Worm (Caenorhabditis elegans) whole organism, mixed stage, embryonic: Measurements from ENCODE around the gene M04B2.7.
A peak's percentile ranks its signal among the peaks of the same experiment; 100 is the strongest.

ENCODE experiments used
- M03D4.4 ChIP-seq: sonication (generic microtip); optimal IDR thresholded peaks from 2 replicates; lab custom pipeline; 2017; ENCODE audit warnings: mild to moderate bottlenecking, missing genetic modification characterization, missing compliant biosample characterization
- bed-3 ChIP-seq: fragments of 200-800 bp; sonication (Bioruptor generic); optimal IDR thresholded peaks from 3 replicates; lab custom pipeline; 2018; ENCODE audit warnings: mild to moderate bottlenecking, missing genetic modification characterization, moderate library complexity, missing compliant biosample characterization
- blmp-1 ChIP-seq: fragments of 150-350 bp; optimal IDR thresholded peaks from 2 replicates; lab custom pipeline; 2014; ENCODE audit warnings: missing biosample characterization, missing genetic modification characterization
- ceh-39 ChIP-seq: fragments of 150-350 bp; optimal IDR thresholded peaks from 2 replicates; lab custom pipeline; 2014; ENCODE audit warnings: missing biosample characterization, missing genetic modification characterization
- ceh-43 ChIP-seq: fragments of 200-800 bp; sonication (Bioruptor generic); optimal IDR thresholded peaks from 2 replicates; lab custom pipeline; 2018; ENCODE audit warnings: mild to moderate bottlenecking, missing genetic modification characterization, moderate library complexity, missing compliant biosample characterization
- ceh-83 ChIP-seq: fragments of 200-800 bp; sonication (Bioruptor generic); optimal IDR thresholded peaks from 2 replicates; lab custom pipeline; 2018; ENCODE audit warnings: mild to moderate bottlenecking, missing genetic modification characterization, missing compliant biosample characterization
- ces-1 ChIP-seq: fragments of 150-350 bp; optimal IDR thresholded peaks from 2 replicates; lab custom pipeline; 2014; ENCODE audit warnings: missing biosample characterization, missing genetic modification reagents, missing genetic modification characterization
- cnd-1 ChIP-seq: fragments of 200-800 bp; sonication (Bioruptor generic); optimal IDR thresholded peaks from 2 replicates; lab custom pipeline; 2018; ENCODE audit warnings: mild to moderate bottlenecking, missing genetic modification characterization, missing compliant biosample characterization
- drap-1 ChIP-seq: fragments of 200-800 bp; sonication (Bioruptor generic); optimal IDR thresholded peaks from 3 replicates; lab custom pipeline; 2018; ENCODE audit warnings: mild to moderate bottlenecking, missing genetic modification characterization, missing compliant biosample characterization
- elt-1 ChIP-seq: sonication (generic microtip); optimal IDR thresholded peaks from 2 replicates; lab custom pipeline; 2017; ENCODE audit warnings: missing genetic modification characterization, mild to moderate bottlenecking, missing compliant biosample characterization, antibody characterized with exemption, moderate library complexity, borderline replicate concordance; ENCODE audit not compliant: insufficient read depth
- elt-3 ChIP-seq: fragments of 150-350 bp; optimal IDR thresholded peaks from 2 replicates; lab custom pipeline; 2014; ENCODE audit warnings: missing biosample characterization, missing genetic modification characterization
- flh-1 ChIP-seq: fragments of 200-800 bp; sonication (Bioruptor generic); optimal IDR thresholded peaks from 2 replicates; lab custom pipeline; 2018; ENCODE audit warnings: mild to moderate bottlenecking, missing genetic modification characterization, moderate library complexity, missing compliant biosample characterization
- ham-2 ChIP-seq: fragments of 200-800 bp; sonication (Bioruptor generic); optimal IDR thresholded peaks from 2 replicates; lab custom pipeline; 2018; ENCODE audit warnings: mild to moderate bottlenecking, missing genetic modification characterization, missing compliant biosample characterization
- hlh-1 ChIP-seq: fragments of 150-350 bp; optimal IDR thresholded peaks from 2 replicates; lab custom pipeline; 2014; ENCODE audit warnings: missing biosample characterization, missing genetic modification reagents, missing genetic modification characterization
- lin-13 ChIP-seq: fragments of 150-350 bp; optimal IDR thresholded peaks from 2 replicates; lab custom pipeline; 2014; ENCODE audit warnings: missing biosample characterization, missing genetic modification characterization
- lin-32 ChIP-seq: fragments of 200-800 bp; sonication (Bioruptor generic); optimal IDR thresholded peaks from 2 replicates; lab custom pipeline; 2018; ENCODE audit warnings: mild to moderate bottlenecking, missing genetic modification characterization, missing compliant biosample characterization
- lsy-2 ChIP-seq: fragments of 150-350 bp; optimal IDR thresholded peaks from 2 replicates; lab custom pipeline; 2014; ENCODE audit warnings: missing biosample characterization, missing genetic modification characterization
- mab-5 ChIP-seq: fragments of 150-350 bp; optimal IDR thresholded peaks from 2 replicates; lab custom pipeline; 2014; ENCODE audit warnings: missing biosample characterization, missing genetic modification characterization
- mep-1 ChIP-seq: fragments of 150-350 bp; optimal IDR thresholded peaks from 2 replicates; lab custom pipeline; 2017; ENCODE audit warnings: missing biosample characterization, missing genetic modification reagents, missing genetic modification characterization, inconsistent platforms
- mls-2 ChIP-seq: sonication (generic microtip); optimal IDR thresholded peaks from 2 replicates; lab custom pipeline; 2016; ENCODE audit warnings: mild to moderate bottlenecking, missing genetic modification characterization, moderate library complexity, missing compliant biosample characterization
- nhr-12 ChIP-seq: fragments of 150-350 bp; optimal IDR thresholded peaks from 2 replicates; lab custom pipeline; 2014; ENCODE audit warnings: missing biosample characterization, missing genetic modification characterization
- nhr-2 ChIP-seq: fragments of 150-350 bp; optimal IDR thresholded peaks from 2 replicates; lab custom pipeline; 2014; ENCODE audit warnings: missing biosample characterization, missing genetic modification characterization
- nhr-237 ChIP-seq: fragments of 150-350 bp; optimal IDR thresholded peaks from 2 replicates; lab custom pipeline; 2014; ENCODE audit warnings: missing biosample characterization, missing genetic modification characterization
- nhr-28 ChIP-seq: fragments of 150-350 bp; optimal IDR thresholded peaks from 2 replicates; lab custom pipeline; 2014; ENCODE audit warnings: missing biosample characterization, missing genetic modification characterization
- nhr-76 ChIP-seq: sonication (generic microtip); optimal IDR thresholded peaks from 2 replicates; lab custom pipeline; 2017; ENCODE audit warnings: missing biosample characterization, missing genetic modification characterization
- pha-4 ChIP-seq: fragments of 150-350 bp; optimal IDR thresholded peaks from 2 replicates; lab custom pipeline; 2018; ENCODE audit warnings: missing biosample characterization, missing genetic modification reagents, missing genetic modification characterization
- sem-2 ChIP-seq: fragments of 200-800 bp; sonication (Bioruptor generic); optimal IDR thresholded peaks from 2 replicates; lab custom pipeline; 2018; ENCODE audit warnings: mild to moderate bottlenecking, missing genetic modification characterization, missing compliant biosample characterization
- snpc-4 ChIP-seq: fragments of 150-350 bp; optimal IDR thresholded peaks from 2 replicates; lab custom pipeline; 2014; ENCODE audit warnings: missing biosample characterization, missing genetic modification characterization
- sptf-1 ChIP-seq: sonication (generic microtip); optimal IDR thresholded peaks from 2 replicates; lab custom pipeline; 2017; ENCODE audit warnings: mild to moderate bottlenecking, missing genetic modification characterization, moderate library complexity, missing compliant biosample characterization
- tbx-8 ChIP-seq: fragments of 200-800 bp; sonication (Bioruptor generic); optimal IDR thresholded peaks from 2 replicates; lab custom pipeline; 2018; ENCODE audit warnings: mild to moderate bottlenecking, missing genetic modification characterization, moderate library complexity, missing compliant biosample characterization
- unc-120 ChIP-seq: sonication (generic microtip); optimal IDR thresholded peaks from 2 replicates; lab custom pipeline; 2017; ENCODE audit warnings: missing genetic modification characterization, missing compliant biosample characterization; ENCODE audit not compliant: poor library complexity, severe bottlenecking
- unc-39 ChIP-seq: fragments of 150-350 bp; optimal IDR thresholded peaks from 2 replicates; lab custom pipeline; 2014; ENCODE audit warnings: missing biosample characterization, missing genetic modification characterization
- unc-62 ChIP-seq: fragments of 150-350 bp; optimal IDR thresholded peaks from 2 replicates; lab custom pipeline; 2014; ENCODE audit warnings: missing biosample characterization, missing genetic modification reagents, missing genetic modification characterization
- zip-8 ChIP-seq: fragments of 150-350 bp; optimal IDR thresholded peaks from 2 replicates; lab custom pipeline; 2014; ENCODE audit warnings: missing biosample characterization, missing genetic modification characterization
- ztf-11 ChIP-seq: fragments of 150-350 bp; optimal IDR thresholded peaks from 2 replicates; lab custom pipeline; 2014; ENCODE audit warnings: missing biosample characterization, missing genetic modification characterization

The M04B2.7 gene

ce11 chrIV:11527752-11528151, 20.8 kb downstream of the M04B2.7 start, which contains the start of gene M04B2.2:
Gene M04B2.2, plus strand, starts transcription at chrIV:11528052.
- TF ChIP-seq flh-1 (GFP tag; lab: Kevin White, UChicago), result no peak

ce11 chrIV:11526189-11526588, 22.4 kb downstream of the M04B2.7 start:
- TF ChIP-seq nhr-12 (tag; lab: Kevin White, UChicago) (no peak), mls-2 (no peak), ces-1 (GFP tag; lab: Kevin White, UChicago) (no peak), flh-1 (GFP tag; lab: Kevin White, UChicago) (no peak), lin-32 (GFP tag; lab: Kevin White, UChicago) (no peak), nhr-237 (tag; lab: Kevin White, UChicago) (no peak), pha-4 (tag; lab: Kevin White, UChicago) (no peak), unc-62 (GFP tag; lab: Kevin White, UChicago) (no peak), ztf-11 (no peak), ceh-83 (no peak), tbx-8 (GFP tag; lab: Kevin White, UChicago) (no peak)

ce11 chrIV:11524241-11524692, 24.3 kb downstream of the M04B2.7 start, which contains the start of gene mep-1:
Gene mep-1, plus strand, starts transcription at chrIV:11524642.
- TF ChIP-seq ham-2 (GFP tag; lab: Kevin White, UChicago) (no peak), ceh-39 (tag; lab: Kevin White, UChicago) (peak; percentile 60), sptf-1 (peak; percentile 26), cnd-1 (tag; lab: Kevin White, UChicago) (peak; percentile 78), ztf-11 (peak; percentile 34), unc-120 (tag; lab: Kevin White, UChicago) (peak; percentile 71), ces-1 (GFP tag; lab: Kevin White, UChicago) (peak; percentile 17), unc-62 (GFP tag; lab: Kevin White, UChicago) (peak; percentile 32), hlh-1 (tag; lab: Kevin White, UChicago) (peak; percentile 18), nhr-28 (tag; lab: Kevin White, UChicago) (no peak), ceh-43 (GFP tag; lab: Kevin White, UChicago) (no peak), lsy-2 (peak; percentile 59), lin-13 (peak; percentile 13), pha-4 (tag; lab: Kevin White, UChicago) (peak; percentile 68)

ce11 chrIV:11523685-11524084, 24.9 kb downstream of the M04B2.7 start:
- TF ChIP-seq pha-4 (tag; lab: Kevin White, UChicago) (no peak), unc-39 (no peak), sem-2 (GFP tag; lab: Kevin White, UChicago) (no peak), tbx-8 (GFP tag; lab: Kevin White, UChicago) (no peak), cnd-1 (tag; lab: Kevin White, UChicago) (no peak), nhr-12 (tag; lab: Kevin White, UChicago) (no peak), M03D4.4 (tag; lab: Kevin White, UChicago) (no peak), nhr-28 (tag; lab: Kevin White, UChicago) (no peak), ces-1 (GFP tag; lab: Kevin White, UChicago) (no peak), nhr-2 (tag; lab: Kevin White, UChicago) (no peak), drap-1 (GFP tag; lab: Kevin White, UChicago) (no peak), mep-1 (no peak), hlh-1 (tag; lab: Kevin White, UChicago) (no peak), bed-3 (GFP tag; lab: Kevin White, UChicago) (no peak), elt-3 (tag; lab: Kevin White, UChicago) (no peak), sptf-1 (no peak), flh-1 (GFP tag; lab: Kevin White, UChicago) (no peak)

- TF ChIP-seq M03D4.4 (tag; lab: Kevin White, UChicago), result no peak
- no peak for TF ChIP-seq sem-2 (GFP tag; lab: Kevin White, UChicago)
- TF ChIP-seq lin-32 (GFP tag; lab: Kevin White, UChicago), result no peak
- TF ChIP-seq bed-3 (GFP tag; lab: Kevin White, UChicago), result no peak
- TF ChIP-seq unc-120 (tag; lab: Kevin White, UChicago), result peak; percentile 29
- peak; percentile 72 for TF ChIP-seq ces-1 (GFP tag; lab: Kevin White, UChicago)
- TF ChIP-seq nhr-28 (tag; lab: Kevin White, UChicago), result no peak
- peak; percentile 4 for TF ChIP-seq unc-62 (GFP tag; lab: Kevin White, UChicago)
- TF ChIP-seq blmp-1 (tag; lab: Kevin White, UChicago), result peak; percentile 71
- no peak for TF ChIP-seq nhr-76 (tag; lab: Kevin White, UChicago)
- TF ChIP-seq unc-39, result no peak
- TF ChIP-seq ceh-83, result no peak
- TF ChIP-seq zip-8 (tag; lab: Kevin White, UChicago), result peak; percentile 51
- TF ChIP-seq sptf-1, result no peak
- no peak for TF ChIP-seq cnd-1 (tag; lab: Kevin White, UChicago)
- TF ChIP-seq tbx-8 (GFP tag; lab: Kevin White, UChicago), result no peak
- TF ChIP-seq lsy-2, result peak; percentile 16
- no peak for TF ChIP-seq mab-5
- TF ChIP-seq nhr-12 (tag; lab: Kevin White, UChicago), result no peak
- TF ChIP-seq mep-1, result no peak
- no peak for TF ChIP-seq elt-3 (tag; lab: Kevin White, UChicago)
- no peak for TF ChIP-seq nhr-2 (tag; lab: Kevin White, UChicago)
- no peak for TF ChIP-seq ceh-39 (tag; lab: Kevin White, UChicago)
- no peak for TF ChIP-seq elt-1 (tag; lab: Kevin White, UChicago)
- no peak for TF ChIP-seq mls-2
- TF ChIP-seq ham-2 (GFP tag; lab: Kevin White, UChicago), result no peak
- TF ChIP-seq drap-1 (GFP tag; lab: Kevin White, UChicago), result no peak
- TF ChIP-seq hlh-1 (tag; lab: Kevin White, UChicago), result no peak
- no peak for TF ChIP-seq snpc-4 (tag; lab: Kevin White, UChicago)
- TF ChIP-seq lin-13, result no peak
- no peak for TF ChIP-seq flh-1 (GFP tag; lab: Kevin White, UChicago)
Observed at ce11 chrIV:11522225-11522952, 26.2 kb downstream of the M04B2.7 start.
